Fruit fly (Drosophila melanogaster): ENCODE results near the gene Jwa.

The Jwa gene

dm6 chr2L:18732760-18733530 is 27.4 kb upstream of the Jwa start (continued):
- TF ChIP-seq CG43689 (GFP tag; IDR thresholded peaks at IDR 0.05) (no peak), Gug (GFP tag; IDR thresholded peaks at IDR 0.05) (no peak), yki (optimal IDR thresholded peaks at IDR 0.05) (no peak), Vsx1 (GFP tag; optimal IDR thresholded peaks at IDR 0.05) (peak; percentile 14), slbo (GFP tag; IDR thresholded peaks at IDR 0.05) (no peak), dpn (GFP tag; optimal IDR thresholded peaks at IDR 0.05) (no peak), Jarid2 (GFP tag; optimal IDR thresholded peaks at IDR 0.05) (peak; percentile 92), ERR (GFP tag; optimal IDR thresholded peaks at IDR 0.05) (no peak), zfh2 (GFP tag; optimal IDR thresholded peaks at IDR 0.05) (no peak), sens (GFP tag) (peak; percentile 77), CG10979 (tag; optimal IDR thresholded peaks at IDR 0.05) (peak; percentile 9), CG33557 (GFP tag; optimal IDR thresholded peaks at IDR 0.05) (no peak), sd (tag; optimal IDR thresholded peaks at IDR 0.05) (peak; percentile 88), CG17328 (GFP tag; IDR thresholded peaks at IDR 0.05) (no peak), gcm2 (GFP tag; optimal IDR thresholded peaks at IDR 0.05) (no peak), Spps (tag; optimal IDR thresholded peaks at IDR 0.05) (no peak), Pdp1 (GFP tag; optimal IDR thresholded peaks at IDR 0.05) (no peak), CG10431 (GFP tag; optimal IDR thresholded peaks at IDR 0.05) (no peak), scrt (GFP tag; optimal IDR thresholded peaks at IDR 0.05) (no peak), ATbp (GFP tag; optimal IDR thresholded peaks at IDR 0.05) (no peak), NfI (GFP tag; optimal IDR thresholded peaks at IDR 0.05) (no peak), CG34422 (GFP tag; IDR thresholded peaks at IDR 0.05) (no peak), CG31441 (GFP tag; IDR thresholded peaks at IDR 0.05) (no peak), CG13287 (GFP tag; IDR thresholded peaks at IDR 0.05; ENCODE audit: partially characterized antibody) (peak; percentile 26), ci (GFP tag; IDR thresholded peaks at IDR 0.05) (0 out of 3 replicates have a peak, but pooled peaks have one; percentile 46), Adf1 (GFP tag; IDR thresholded peaks at IDR 0.05) (peak; percentile 90), CG11085 (GFP tag; IDR thresholded peaks at IDR 0.05) (no peak), fru (optimal IDR thresholded peaks at IDR 0.05) (no peak), sim (GFP tag; IDR thresholded peaks at IDR 0.05) (no peak), CG12659 (GFP tag; optimal IDR thresholded peaks at IDR 0.05) (no peak), HLH4C (GFP tag; IDR thresholded peaks at IDR 0.05; ENCODE audit: partially characterized antibody) (no peak), Xbp1 (GFP tag; optimal IDR thresholded peaks at IDR 0.05) (no peak), dysf (GFP tag; IDR thresholded peaks at IDR 0.05) (no peak), CG4820 (GFP tag; optimal IDR thresholded peaks at IDR 0.05) (no peak), CG9215 (GFP tag; IDR thresholded peaks at IDR 0.05) (no peak), CG8924 (tag; optimal IDR thresholded peaks at IDR 0.05) (no peak), onecut (GFP tag; IDR thresholded peaks at IDR 0.05) (no peak), CG13624 (GFP tag; optimal IDR thresholded peaks at IDR 0.05) (no peak), pho (GFP tag; optimal IDR thresholded peaks at IDR 0.05) (no peak), cato (GFP tag; optimal IDR thresholded peaks at IDR 0.05; ENCODE audit: borderline replicate concordance) (no peak), Atf-2 (GFP tag; optimal IDR thresholded peaks at IDR 0.05) (no peak), Neu2 (GFP tag; optimal IDR thresholded peaks at IDR 0.05; ENCODE audit: borderline replicate concordance) (no peak), HLH54F (GFP tag; optimal IDR thresholded peaks at IDR 0.05) (no peak), ttk (GFP tag; IDR thresholded peaks at IDR 0.05) (no peak), chn (GFP tag; optimal IDR thresholded peaks at IDR 0.05) (peak; percentile 58), Nf-YB (GFP tag; optimal IDR thresholded peaks at IDR 0.05) (peak; percentile 68), ap (GFP tag; IDR thresholded peaks at IDR 0.05) (no peak), CG18599 (GFP tag; optimal IDR thresholded peaks at IDR 0.05) (no peak), NC2α (GFP tag; optimal IDR thresholded peaks at IDR 0.05) (no peak), hbn (GFP tag; IDR thresholded peaks at IDR 0.05; ENCODE audit: partially characterized antibody) (no peak), zf30C (GFP tag; optimal IDR thresholded peaks at IDR 0.05) (no peak)

All from whole organism, embryonic.